Worm (Caenorhabditis elegans) whole organism, late embryonic: Measurements from ENCODE around the gene T28D6.3.

Experiments used
- C08G9.2 ChIP-seq: sonication (generic microtip); optimal IDR thresholded peaks from 2 replicates; lab custom pipeline; 2016; ENCODE audit warnings: mild to moderate bottlenecking, missing genetic modification characterization, moderate library complexity, missing compliant biosample characterization
- C38D4.7 ChIP-seq: fragments of 200-800 bp; sonication (Bioruptor generic); optimal IDR thresholded peaks from 2 replicates; lab custom pipeline; 2018; ENCODE audit warnings: mild to moderate bottlenecking, missing genetic modification characterization, moderate library complexity, missing compliant biosample characterization
- F13H6.1 ChIP-seq: sonication (generic microtip); optimal IDR thresholded peaks from 2 replicates; lab custom pipeline; 2016; ENCODE audit warnings: missing genetic modification characterization, missing compliant biosample characterization
- K09A11.1 ChIP-seq: sonication (generic microtip); optimal IDR thresholded peaks from 2 replicates; lab custom pipeline; 2017; ENCODE audit warnings: antibody characterized with exemption, mild to moderate bottlenecking, missing genetic modification characterization, missing compliant biosample characterization; ENCODE audit not compliant: insufficient read depth
- ahr-1 ChIP-seq: sonication (generic microtip); optimal IDR thresholded peaks from 2 replicates; lab custom pipeline; 2016; ENCODE audit warnings: missing genetic modification characterization, missing compliant biosample characterization
- ceh-2 ChIP-seq: sonication (generic microtip); optimal IDR thresholded peaks from 2 replicates; lab custom pipeline; 2016; ENCODE audit warnings: missing genotype, missing genetic modification characterization, missing compliant biosample characterization
- ceh-24 ChIP-seq: sonication (generic microtip); optimal IDR thresholded peaks from 2 replicates; lab custom pipeline; 2016; ENCODE audit warnings: mild to moderate bottlenecking, missing genetic modification characterization, missing compliant biosample characterization
- ceh-6 ChIP-seq: fragments of 200-800 bp; sonication (Bioruptor generic); optimal IDR thresholded peaks from 2 replicates; lab custom pipeline; 2018; ENCODE audit warnings: mild to moderate bottlenecking, missing genetic modification characterization, missing compliant biosample characterization
- ceh-9 ChIP-seq: sonication (generic microtip); optimal IDR thresholded peaks from 2 replicates; lab custom pipeline; 2016; ENCODE audit warnings: mild to moderate bottlenecking, missing genetic modification characterization, inconsistent platforms, missing compliant biosample characterization
- che-1 ChIP-seq: sonication (generic microtip); optimal IDR thresholded peaks from 2 replicates; lab custom pipeline; 2016; ENCODE audit warnings: mild to moderate bottlenecking, missing genetic modification characterization, missing compliant biosample characterization
- dve-1 ChIP-seq: sonication (generic microtip); optimal IDR thresholded peaks from 2 replicates; lab custom pipeline; 2017; ENCODE audit warnings: antibody characterized with exemption, mild to moderate bottlenecking, missing genetic modification characterization, missing compliant biosample characterization
- elt-2 ChIP-seq: sonication (generic microtip); optimal IDR thresholded peaks from 2 replicates; lab custom pipeline; 2016; ENCODE audit warnings: missing genetic modification reagents, missing genetic modification characterization, missing compliant biosample characterization
- elt-4 ChIP-seq: sonication (generic microtip); optimal IDR thresholded peaks from 2 replicates; lab custom pipeline; 2016; ENCODE audit warnings: missing genetic modification characterization, missing compliant biosample characterization
- ets-4 ChIP-seq: sonication (generic microtip); optimal IDR thresholded peaks from 2 replicates; lab custom pipeline; 2016; ENCODE audit warnings: missing genetic modification characterization, missing compliant biosample characterization
- eyg-1 ChIP-seq: sonication (generic microtip); optimal IDR thresholded peaks from 2 replicates; lab custom pipeline; 2016; ENCODE audit warnings: missing genotype, missing genetic modification characterization, missing compliant biosample characterization
- fax-1 ChIP-seq: sonication (generic microtip); optimal IDR thresholded peaks from 2 replicates; lab custom pipeline; 2016; ENCODE audit warnings: missing genotype, missing genetic modification characterization, missing compliant biosample characterization
- gmeb-2 ChIP-seq: sonication (generic microtip); optimal IDR thresholded peaks from 2 replicates; lab custom pipeline; 2016; ENCODE audit warnings: missing genetic modification characterization, inconsistent platforms, missing compliant biosample characterization
- lin-11 ChIP-seq: fragments of 200-800 bp; sonication (Bioruptor generic); optimal IDR thresholded peaks from 2 replicates; lab custom pipeline; 2018; ENCODE audit warnings: mild to moderate bottlenecking, missing genetic modification characterization, missing compliant biosample characterization
- nfya-1 ChIP-seq: sonication (generic microtip); optimal IDR thresholded peaks from 2 replicates; lab custom pipeline; 2017; ENCODE audit warnings: missing genetic modification characterization, mild to moderate bottlenecking, missing compliant biosample characterization, antibody characterized with exemption, moderate library complexity
- npax-4 ChIP-seq: sonication (generic microtip); optimal IDR thresholded peaks from 2 replicates; lab custom pipeline; 2016; ENCODE audit warnings: missing genetic modification characterization, missing compliant biosample characterization
- pag-3 ChIP-seq: sonication (generic microtip); optimal IDR thresholded peaks from 2 replicates; lab custom pipeline; 2016; ENCODE audit warnings: missing compliant biosample characterization, missing genetic modification characterization, borderline replicate concordance
- pat-9 ChIP-seq: fragments of 200-800 bp; sonication (Bioruptor generic); optimal IDR thresholded peaks from 2 replicates; lab custom pipeline; 2018; ENCODE audit warnings: mild to moderate bottlenecking, missing genetic modification characterization, moderate library complexity, missing compliant biosample characterization
- pax-1 ChIP-seq: fragments of 150-350 bp; optimal IDR thresholded peaks from 2 replicates; lab custom pipeline; 2014; ENCODE audit warnings: missing biosample characterization, missing genetic modification characterization
- pha-2 ChIP-seq: sonication (generic microtip); optimal IDR thresholded peaks from 2 replicates; lab custom pipeline; 2017; ENCODE audit warnings: mild to moderate bottlenecking, missing genetic modification characterization, missing compliant biosample characterization
- pqm-1 ChIP-seq: sonication (generic microtip); optimal IDR thresholded peaks from 2 replicates; lab custom pipeline; 2016; ENCODE audit warnings: missing genetic modification characterization, missing compliant biosample characterization
- rnt-1 ChIP-seq: sonication (generic microtip); optimal IDR thresholded peaks from 2 replicates; lab custom pipeline; 2016; ENCODE audit warnings: missing genetic modification characterization, missing compliant biosample characterization
- sox-2 ChIP-seq: fragments of 200-800 bp; sonication (Bioruptor generic); IDR thresholded peaks from 2 replicates; pipeline ENCODE4 v1.3.6; 2022; ENCODE audit warnings: missing genetic modification reagents, missing genetic modification characterization, missing compliant biosample characterization
- tbx-2 ChIP-seq: sonication (generic microtip); optimal IDR thresholded peaks from 2 replicates; lab custom pipeline; 2016; ENCODE audit warnings: missing genetic modification characterization, missing compliant biosample characterization
- tbx-7 ChIP-seq: sonication (generic microtip); optimal IDR thresholded peaks from 2 replicates; lab custom pipeline; 2016; ENCODE audit warnings: missing genotype, missing genetic modification characterization, missing compliant biosample characterization
- ttx-3 ChIP-seq: sonication (generic microtip); optimal IDR thresholded peaks from 2 replicates; lab custom pipeline; 2016; ENCODE audit warnings: missing genetic modification reagents, missing genetic modification characterization, missing compliant biosample characterization
- unc-3 ChIP-seq, 2 experiments: fragments of 200-800 bp in 1 of 2; sonication (Bioruptor generic) in 1 of 2; sonication (generic microtip) in 1 of 2; conservative IDR thresholded peaks in 1 of 2; optimal IDR thresholded peaks in 1 of 2; 2 replicates each; pipeline versions ENCODE4 v1.3.6 to Lab custom; 2016 to 2022; ENCODE audit warnings: missing compliant biosample characterization in 2 of 2, missing genetic modification characterization in 2 of 2, missing genetic modification reagents in 1 of 2
- unc-42 ChIP-seq: sonication (generic microtip); optimal IDR thresholded peaks from 2 replicates; lab custom pipeline; 2016; ENCODE audit warnings: missing genotype, missing genetic modification characterization, missing compliant biosample characterization
- unc-55 ChIP-seq: sonication (generic microtip); optimal IDR thresholded peaks from 2 replicates; lab custom pipeline; 2017; ENCODE audit warnings: missing biosample characterization, missing genetic modification reagents, missing genetic modification characterization
- zip-5 ChIP-seq: sonication (generic microtip); optimal IDR thresholded peaks from 2 replicates; lab custom pipeline; 2016; ENCODE audit warnings: missing genetic modification characterization, missing compliant biosample characterization
- ztf-16 ChIP-seq: sonication (generic microtip); optimal IDR thresholded peaks from 2 replicates; lab custom pipeline; 2017; ENCODE audit warnings: missing genetic modification characterization, missing compliant biosample characterization

The T28D6.3 gene

DNA sequence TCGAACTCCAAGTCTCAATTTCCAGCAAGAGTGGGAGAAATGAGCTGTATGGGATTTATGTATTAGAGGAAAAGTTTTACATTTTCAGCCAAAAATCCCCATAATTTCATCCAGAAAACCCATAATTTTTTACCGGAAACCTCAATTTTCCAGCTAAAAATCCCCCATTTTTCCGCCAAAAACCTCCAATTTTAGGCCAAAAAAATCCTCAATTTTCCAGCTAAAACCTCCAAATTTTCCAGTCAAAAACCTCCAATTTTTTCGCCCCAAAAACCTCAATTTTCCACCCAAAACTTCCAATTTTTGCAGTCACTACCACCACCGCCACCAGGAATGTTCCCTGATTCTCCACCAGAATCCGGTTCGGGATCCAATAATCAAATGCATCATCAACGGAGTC, 25.1 kb upstream of the T28D6.3 start:
- TF ChIP-seq gmeb-2 (tag; lab: Kevin White, UChicago) (no peak), unc-55 (GFP tag; lab: Kevin White, UChicago) (no peak), ceh-2 (tag; lab: Kevin White, UChicago) (no peak), dve-1 (no peak), sox-2 (GFP tag; lab: Robert Waterston, UW) (no peak), npax-4 (tag; lab: Kevin White, UChicago) (no peak), ztf-16 (no peak), tbx-7 (tag; lab: Kevin White, UChicago) (no peak), pag-3 (tag; lab: Kevin White, UChicago) (no peak), unc-3 (GFP tag; conservative IDR thresholded peaks at IDR 0.05; lab: Robert Waterston, UW) (no peak), unc-3 (tag; optimal IDR thresholded peaks at IDR 0.05; lab: Kevin White, UChicago) (no peak), pat-9 (tag; lab: Kevin White, UChicago) (no peak), ceh-9 (tag; lab: Kevin White, UChicago) (no peak), nfya-1 (tag; lab: Kevin White, UChicago) (no peak)

DNA sequence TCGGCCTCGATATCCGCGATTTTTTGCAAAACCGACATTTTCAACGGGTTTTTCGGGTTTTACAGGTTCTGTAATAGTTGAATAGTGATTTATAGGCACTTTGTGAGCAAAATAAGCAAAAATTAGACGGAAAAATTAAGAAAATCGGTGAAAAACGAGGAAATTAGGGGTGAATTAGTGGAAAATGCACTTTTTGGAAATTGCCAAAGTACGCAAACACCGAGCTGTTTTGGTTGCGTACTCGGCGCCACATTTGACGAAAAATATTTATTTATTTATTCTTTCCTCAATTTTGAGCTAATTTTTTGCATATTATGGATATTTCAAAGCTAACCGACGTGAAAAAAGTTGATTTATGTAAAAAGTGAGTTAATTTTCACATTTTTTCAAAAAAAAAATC, 23.5 kb upstream of the T28D6.3 start, which contains the start of the genes T28D6.6 and pen-2:
TSS of gene T28D6.6 (minus strand) at position 68 of the 400 bp plus-strand sequence.
TSS of gene pen-2 (plus strand) at position 282 of the 400 bp plus-strand sequence.
- no peak for TF ChIP-seq rnt-1
- no peak for TF ChIP-seq pqm-1 (tag; lab: Kevin White, UChicago)
- TF ChIP-seq F13H6.1 (tag; lab: Kevin White, UChicago): no peak
- no peak for TF ChIP-seq ceh-9 (tag; lab: Kevin White, UChicago)
- TF ChIP-seq unc-42 (tag; lab: Kevin White, UChicago): peak; percentile 46

DNA sequence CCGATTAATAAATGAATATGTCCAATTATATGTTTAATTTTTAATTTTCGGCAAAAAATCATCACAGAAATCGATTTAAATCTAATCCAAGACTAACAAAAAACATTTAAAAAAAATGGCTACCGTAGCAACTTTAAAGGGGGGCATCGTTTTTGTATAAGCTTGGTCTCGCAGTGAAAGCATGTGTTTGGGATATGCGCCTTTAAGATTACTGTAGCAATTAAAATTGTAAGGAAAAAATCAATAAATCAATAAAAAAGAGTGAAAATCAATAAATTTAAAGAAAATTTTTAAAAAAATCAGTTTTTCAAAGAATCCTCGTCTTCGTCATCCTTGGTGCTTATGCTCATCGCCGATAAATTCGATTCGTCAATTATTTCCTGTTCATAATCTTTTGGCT, 22.4 kb upstream of the T28D6.3 start:
- no peak for TF ChIP-seq che-1
- no peak for TF ChIP-seq pag-3 (tag; lab: Kevin White, UChicago)
- TF ChIP-seq ceh-24 (tag; lab: Kevin White, UChicago): no peak
- no peak for TF ChIP-seq zip-5 (tag; lab: Kevin White, UChicago)
- no peak for TF ChIP-seq fax-1
- TF ChIP-seq unc-42 (tag; lab: Kevin White, UChicago): no peak
- TF ChIP-seq C38D4.7 (GFP tag; lab: Kevin White, UChicago): no peak
- TF ChIP-seq elt-4: no peak
- no peak for TF ChIP-seq lin-11
- TF ChIP-seq pax-1 (tag; lab: Kevin White, UChicago): no peak

ce11 chrIII:11346383-11346782, 20.2 kb upstream of the T28D6.3 start, which contains the start of gene T28D6.7:
T28D6.7 (minus strand) TSS chrIII:11346483.
- TF ChIP-seq ahr-1 (tag; lab: Kevin White, UChicago) (no peak), npax-4 (tag; lab: Kevin White, UChicago) (no peak), ets-4 (tag; lab: Kevin White, UChicago) (no peak), ttx-3 (no peak), K09A11.1 (tag; lab: Kevin White, UChicago) (no peak), ceh-6 (GFP tag; lab: Kevin White, UChicago) (no peak), tbx-2 (tag; lab: Kevin White, UChicago) (no peak), C08G9.2 (tag; lab: Kevin White, UChicago) (no peak)

- TF ChIP-seq ahr-1 (tag; lab: Kevin White, UChicago): no peak
- TF ChIP-seq eyg-1: no peak
- peak; percentile 16 for TF ChIP-seq elt-2 (tag; lab: Kevin White, UChicago)
- TF ChIP-seq pha-2 (tag; lab: Kevin White, UChicago): no peak
- TF ChIP-seq, all 69 proteins: peak for 1
Measured at ce11 chrIII:11350107-11350826, 16.3 kb upstream of the T28D6.3 start.
